Fruit fly (Drosophila melanogaster) whole organism, embryonic: ENCODE results near the gene Rsph1.

Source experiments
- C15 ChIP-seq: fragments of 200-800 bp; sonication (Bioruptor generic); IDR thresholded peaks from 3 replicates; pipeline ENCODE4 v1.3.6; 2022; ENCODE audit warnings: missing biosample characterization, missing genetic modification characterization
- CG10431 ChIP-seq: fragments of 200-800 bp; sonication (Bioruptor generic); optimal IDR thresholded peaks from 3 replicates; lab custom pipeline; 2018; ENCODE audit warnings: missing biosample characterization, mild to moderate bottlenecking, missing genetic modification characterization
- CG10654 ChIP-seq: fragments of 200-800 bp; sonication (Bioruptor generic); optimal IDR thresholded peaks from 2 replicates; lab custom pipeline; 2016; ENCODE audit warnings: missing biosample characterization, missing genetic modification characterization
- CG11695 ChIP-seq: fragments of 200-800 bp; sonication (Bioruptor generic); IDR thresholded peaks from 3 replicates; pipeline ENCODE4 v1.3.6; 2022; ENCODE audit warnings: missing biosample characterization, missing genetic modification characterization
- CG12155 ChIP-seq: fragments of 200-800 bp; sonication (Bioruptor generic); optimal IDR thresholded peaks from 3 replicates; lab custom pipeline; 2016; ENCODE audit warnings: missing biosample characterization, missing genetic modification characterization
- CG12299 ChIP-seq: fragments of 200-800 bp; sonication (Bioruptor generic); optimal IDR thresholded peaks from 2 replicates; lab custom pipeline; 2018; ENCODE audit warnings: missing biosample characterization, mild to moderate bottlenecking, missing genetic modification characterization
- CG13424 ChIP-seq: fragments of 200-800 bp; sonication (Bioruptor generic); optimal IDR thresholded peaks from 2 replicates; lab custom pipeline; 2019; ENCODE audit warnings: missing biosample characterization, mild to moderate bottlenecking, missing genetic modification characterization, moderate library complexity
- CG15269 ChIP-seq: fragments of 200-800 bp; sonication (Bioruptor generic); optimal IDR thresholded peaks from 2 replicates; lab custom pipeline; 2018; ENCODE audit warnings: missing biosample characterization, mild to moderate bottlenecking, missing genetic modification characterization, moderate library complexity
- CG15479 ChIP-seq: fragments of 200-800 bp; sonication (Bioruptor generic); optimal IDR thresholded peaks from 3 replicates; lab custom pipeline; 2019; ENCODE audit warnings: missing biosample characterization, mild to moderate bottlenecking, missing genetic modification characterization, moderate library complexity
- CG1603 ChIP-seq: fragments of 200-800 bp; sonication (Bioruptor generic); optimal IDR thresholded peaks from 2 replicates; lab custom pipeline; 2019; ENCODE audit warnings: missing biosample characterization, mild to moderate bottlenecking, missing genetic modification characterization, moderate library complexity
- CG17186 ChIP-seq: fragments of 200-800 bp; sonication (Bioruptor generic); optimal IDR thresholded peaks from 3 replicates; lab custom pipeline; 2017; ENCODE audit warnings: missing biosample characterization, missing genetic modification reagents, missing genetic modification characterization
- CG17612 ChIP-seq: fragments of 200-800 bp; sonication (Bioruptor generic); IDR thresholded peaks from 2 replicates; pipeline ENCODE4 v1.3.6; 2022; ENCODE audit warnings: missing biosample characterization, missing genetic modification characterization
- CG18599 ChIP-seq: fragments of 200-800 bp; sonication (Bioruptor generic); optimal IDR thresholded peaks from 3 replicates; lab custom pipeline; 2017; ENCODE audit warnings: missing biosample characterization, missing genetic modification characterization, mild to moderate bottlenecking, moderate library complexity, missing genetic modification reagents
- CG2202 ChIP-seq: fragments of 200-800 bp; sonication (Bioruptor generic); optimal IDR thresholded peaks from 2 replicates; lab custom pipeline; 2018; ENCODE audit warnings: missing biosample characterization, mild to moderate bottlenecking, missing genetic modification characterization
- CG30020 ChIP-seq: fragments of 200-800 bp; optimal IDR thresholded peaks from 2 replicates; lab custom pipeline; 2019; ENCODE audit warnings: missing biosample characterization, mild to moderate bottlenecking, missing genetic modification characterization, moderate library complexity
- CG3065 ChIP-seq: fragments of 200-800 bp; sonication (Bioruptor generic); optimal IDR thresholded peaks from 2 replicates; lab custom pipeline; 2016; ENCODE audit warnings: missing biosample characterization, missing genetic modification characterization
- CG34224 ChIP-seq: fragments of 200-800 bp; sonication (Bioruptor generic); IDR thresholded peaks from 3 replicates; pipeline ENCODE4 v1.3.6; 2022; ENCODE audit warnings: missing biosample characterization, missing genetic modification characterization; ENCODE audit not compliant: partially characterized antibody
- CG3995 ChIP-seq: fragments of 200-800 bp; sonication (Bioruptor generic); optimal IDR thresholded peaks from 3 replicates; lab custom pipeline; 2016; ENCODE audit warnings: missing biosample characterization, missing genetic modification characterization
- CG4404 ChIP-seq: fragments of 200-800 bp; sonication (Bioruptor generic); IDR thresholded peaks from 2 replicates; pipeline ENCODE4 v1.3.6; 2022; ENCODE audit warnings: missing biosample characterization, missing genetic modification characterization
- CG5180 ChIP-seq: fragments of 200-800 bp; sonication (Bioruptor generic); optimal IDR thresholded peaks from 3 replicates; lab custom pipeline; 2017; ENCODE audit warnings: missing biosample characterization, missing genetic modification characterization, mild to moderate bottlenecking, moderate library complexity, missing genetic modification reagents
- CG6765 ChIP-seq: fragments of 200-800 bp; sonication (Bioruptor generic); optimal IDR thresholded peaks from 3 replicates; lab custom pipeline; 2017; ENCODE audit warnings: missing biosample characterization, mild to moderate bottlenecking, missing genetic modification characterization
- CG6791 ChIP-seq: fragments of 200-800 bp; sonication (Bioruptor generic); IDR thresholded peaks from 3 replicates; pipeline ENCODE4 v1.3.6; 2022; ENCODE audit warnings: missing biosample characterization, missing genetic modification characterization; ENCODE audit not compliant: partially characterized antibody
- CG7786 ChIP-seq: fragments of 200-800 bp; sonication (Bioruptor generic); optimal IDR thresholded peaks from 2 replicates; lab custom pipeline; 2016; ENCODE audit warnings: missing biosample characterization, missing genetic modification characterization
- CG7928 ChIP-seq: fragments of 200-800 bp; sonication (Bioruptor generic); optimal IDR thresholded peaks from 2 replicates; lab custom pipeline; 2017; ENCODE audit warnings: missing biosample characterization, mild to moderate bottlenecking, missing genetic modification characterization
- CG7987 ChIP-seq: fragments of 200-800 bp; sonication (Bioruptor generic); optimal IDR thresholded peaks from 2 replicates; lab custom pipeline; 2018; ENCODE audit warnings: missing biosample characterization, mild to moderate bottlenecking, missing genetic modification characterization, moderate library complexity
- CkIIα-i1 ChIP-seq: fragments of 200-800 bp; sonication (Bioruptor generic); IDR thresholded peaks from 2 replicates; pipeline ENCODE4 v1.3.6; 2022; ENCODE audit warnings: missing biosample characterization, missing genetic modification characterization
- D19B ChIP-seq: fragments of 200-800 bp; sonication (Bioruptor generic); optimal IDR thresholded peaks from 2 replicates; lab custom pipeline; 2017; ENCODE audit warnings: missing biosample characterization, mild to moderate bottlenecking, missing genetic modification characterization
- Ets97D ChIP-seq: fragments of 200-800 bp; sonication (Bioruptor generic); optimal IDR thresholded peaks from 3 replicates; lab custom pipeline; 2016; ENCODE audit warnings: missing biosample characterization, missing genetic modification characterization
- Fer2 ChIP-seq: fragments of 200-800 bp; sonication (Bioruptor generic); optimal IDR thresholded peaks from 2 replicates; lab custom pipeline; 2018; ENCODE audit warnings: missing biosample characterization, mild to moderate bottlenecking, missing genetic modification characterization, moderate library complexity
- Gsc ChIP-seq: fragments of 200-800 bp; sonication (Bioruptor generic); IDR thresholded peaks from 2 replicates; pipeline ENCODE4 v1.3.6; 2022; ENCODE audit warnings: missing biosample characterization, missing genetic modification characterization
- H2.0 ChIP-seq: fragments of 200-800 bp; sonication (Bioruptor generic); IDR thresholded peaks from 2 replicates; pipeline ENCODE4 v1.3.6; 2022; ENCODE audit warnings: missing biosample characterization, missing genetic modification characterization
- HmgZ ChIP-seq: fragments of 200-800 bp; sonication (Bioruptor generic); optimal IDR thresholded peaks from 2 replicates; lab custom pipeline; 2018; ENCODE audit warnings: missing biosample characterization, mild to moderate bottlenecking, missing genetic modification characterization
- Lpt ChIP-seq: fragments of >200 bp; optimal IDR thresholded peaks from 2 replicates; lab custom pipeline; 2018; ENCODE audit warnings: missing biosample characterization, missing genetic modification characterization
- MTF-1 ChIP-seq: fragments of 200-800 bp; sonication (Bioruptor generic); optimal IDR thresholded peaks from 2 replicates; lab custom pipeline; 2018; ENCODE audit warnings: missing biosample characterization, mild to moderate bottlenecking, missing genetic modification characterization, borderline replicate concordance
- Max ChIP-seq: fragments of 200-800 bp; sonication (Bioruptor generic); optimal IDR thresholded peaks from 2 replicates; lab custom pipeline; 2016; ENCODE audit warnings: missing biosample characterization, mild to moderate bottlenecking, missing genetic modification characterization
- Mrtf ChIP-seq: fragments of 200-800 bp; sonication (Bioruptor generic); IDR thresholded peaks from 3 replicates; pipeline ENCODE4 v1.3.6; 2022; ENCODE audit warnings: missing biosample characterization, missing genetic modification characterization
- NfI ChIP-seq: fragments of 200-800 bp; sonication (Bioruptor generic); optimal IDR thresholded peaks from 3 replicates; lab custom pipeline; 2018; ENCODE audit warnings: missing biosample characterization, mild to moderate bottlenecking, missing genetic modification characterization, moderate library complexity
- ase ChIP-seq: fragments of 200-800 bp; sonication (Bioruptor generic); IDR thresholded peaks from 3 replicates; pipeline ENCODE4 v1.3.6; 2022; ENCODE audit warnings: missing biosample characterization, missing genetic modification characterization
- btn ChIP-seq: fragments of 200-800 bp; sonication (Bioruptor generic); optimal IDR thresholded peaks from 2 replicates; lab custom pipeline; 2016; ENCODE audit warnings: missing biosample characterization, missing genetic modification characterization
- cad ChIP-seq: fragments of >200 bp; optimal IDR thresholded peaks from 2 replicates; lab custom pipeline; 2017; ENCODE audit warnings: missing biosample characterization, missing genetic modification characterization
- eyg ChIP-seq: fragments of 200-800 bp; sonication (Bioruptor generic); optimal IDR thresholded peaks from 3 replicates; lab custom pipeline; 2016; ENCODE audit warnings: missing biosample characterization, missing genetic modification characterization
- fd102C ChIP-seq: fragments of 200-800 bp; sonication (Bioruptor generic); optimal IDR thresholded peaks from 2 replicates; lab custom pipeline; 2018; ENCODE audit warnings: missing biosample characterization, mild to moderate bottlenecking, missing genetic modification characterization, moderate library complexity
- ham ChIP-seq: fragments of 200-800 bp; sonication (Bioruptor generic); IDR thresholded peaks from 2 replicates; pipeline ENCODE4 v1.3.6; 2022; ENCODE audit warnings: missing biosample characterization, missing genetic modification characterization
- ind ChIP-seq: fragments of 200-800 bp; sonication (Bioruptor generic); optimal IDR thresholded peaks from 3 replicates; lab custom pipeline; 2016; ENCODE audit warnings: missing biosample characterization, missing genetic modification characterization
- insv ChIP-seq, 2 experiments: fragments of 200-800 bp; sonication (Bioruptor generic); optimal IDR thresholded peaks; 3 replicates each; lab custom pipeline; 2016 to 2018; ENCODE audit warnings: missing biosample characterization in 2 of 2, missing genetic modification characterization in 2 of 2
- knrl ChIP-seq: fragments of 200-800 bp; sonication (Bioruptor generic); IDR thresholded peaks from 3 replicates; pipeline ENCODE4 v1.3.6; 2022; ENCODE audit warnings: missing biosample characterization, missing genetic modification characterization; ENCODE audit not compliant: partially characterized antibody
- pfk ChIP-seq: fragments of 200-800 bp; sonication (Bioruptor generic); optimal IDR thresholded peaks from 2 replicates; lab custom pipeline; 2018; ENCODE audit warnings: missing biosample characterization, mild to moderate bottlenecking, missing genetic modification characterization, moderate library complexity
- slou ChIP-seq: fragments of 200-800 bp; sonication (Bioruptor generic); optimal IDR thresholded peaks from 3 replicates; lab custom pipeline; 2016; ENCODE audit warnings: missing biosample characterization, missing genetic modification characterization
- trem ChIP-seq: fragments of 200-800 bp; optimal IDR thresholded peaks from 3 replicates; lab custom pipeline; 2019; ENCODE audit warnings: missing biosample characterization, mild to moderate bottlenecking, missing genetic modification characterization, moderate library complexity

Gene Rsph1

dm6 chr2L:13203437-13204137, 20.3 kb downstream of the Rsph1 start, which contains the start of gene Pect (continued):
- no peak for TF ChIP-seq eyg
- no peak for TF ChIP-seq CG17612 (GFP tag; lab: Robert Waterston, UW)
- TF ChIP-seq ham = peak; percentile 34; the same call in 1 of the 2 replicates
- no peak for TF ChIP-seq Lpt (GFP tag; lab: Kevin White, UChicago)
- no peak for TF ChIP-seq CG1603 (tag; lab: Kevin White, UChicago)
- no peak for TF ChIP-seq CG4404 (GFP tag; lab: Robert Waterston, UW)
- TF ChIP-seq ind = no peak
- TF ChIP-seq CG5180 (GFP tag; lab: Kevin White, UChicago) = no peak
- TF ChIP-seq CG15479 (GFP tag; lab: Kevin White, UChicago) = no peak
- TF ChIP-seq CG7928 (GFP tag; lab: Kevin White, UChicago) = no peak
- 0 out of 3 replicates have a peak, but pooled peaks have one; percentile 43 for TF ChIP-seq knrl (GFP tag; lab: Robert Waterston, UW)
- peak; percentile 8 for TF ChIP-seq CG12155
- TF ChIP-seq Max = no peak
- TF ChIP-seq CG11695 (GFP tag; lab: Robert Waterston, UW) = no peak
- no peak for TF ChIP-seq CkIIα-i1 (GFP tag; lab: Robert Waterston, UW)
- no peak for TF ChIP-seq NfI (GFP tag; lab: Kevin White, UChicago)
- TF ChIP-seq HmgZ (tag; lab: Kevin White, UChicago) = peak; percentile 62
- TF ChIP-seq D19B (GFP tag; lab: Kevin White, UChicago) = no peak
- TF ChIP-seq MTF-1 (GFP tag; lab: Kevin White, UChicago) = no peak
- TF ChIP-seq CG2202 (tag; lab: Kevin White, UChicago) = no peak
- no peak for TF ChIP-seq CG15269 (tag; lab: Kevin White, UChicago)
- TF ChIP-seq CG6791 (GFP tag; lab: Robert Waterston, UW) = no peak
- TF ChIP-seq cad (GFP tag; lab: Kevin White, UChicago) = no peak
- peak; percentile 9 for TF ChIP-seq CG6765
- peak; percentile 11 for TF ChIP-seq CG17186 (GFP tag; lab: Kevin White, UChicago)
- TF ChIP-seq CG10431 (GFP tag; lab: Kevin White, UChicago) = no peak
- TF ChIP-seq ase (GFP tag; lab: Robert Waterston, UW) = no peak
- TF ChIP-seq Gsc = no peak
- TF ChIP-seq Mrtf (GFP tag; lab: Robert Waterston, UW) = no peak
- peak; percentile 5 for TF ChIP-seq pfk (GFP tag; lab: Kevin White, UChicago)
- TF ChIP-seq CG7786 (GFP tag; lab: Kevin White, UChicago) = no peak
- peak; percentile 16 for TF ChIP-seq CG30020 (tag; lab: Kevin White, UChicago)
- no peak for TF ChIP-seq CG10654
- TF ChIP-seq CG7987 (GFP tag; lab: Kevin White, UChicago) = no peak
- peak; percentile 25 for TF ChIP-seq trem (tag; lab: Kevin White, UChicago)
- no peak for TF ChIP-seq slou (GFP tag; lab: Kevin White, UChicago)
- peak; percentile 32; the same call in 1 of the 3 replicates for TF ChIP-seq CG34224 (GFP tag; lab: Robert Waterston, UW)
- no peak for TF ChIP-seq Ets97D (GFP tag; lab: Kevin White, UChicago)
- no peak for TF ChIP-seq insv (GFP tag; optimal IDR thresholded peaks at IDR 0.05; lab: Kevin White, UChicago)
- peak; percentile 59 for TF ChIP-seq CG13424 (tag; lab: Kevin White, UChicago)
- no peak for TF ChIP-seq C15 (GFP tag; lab: Robert Waterston, UW)
- no peak for TF ChIP-seq CG18599 (GFP tag; lab: Kevin White, UChicago)
- peak; percentile 49 for TF ChIP-seq CG12299 (tag; lab: Kevin White, UChicago)
- no peak for TF ChIP-seq CG3065 (GFP tag; lab: Kevin White, UChicago)
- TF ChIP-seq CG3995 (GFP tag; lab: Kevin White, UChicago) = no peak
- TF ChIP-seq H2.0 (GFP tag; lab: Robert Waterston, UW) = no peak
- TF ChIP-seq fd102C (GFP tag; lab: Kevin White, UChicago) = no peak
- no peak for TF ChIP-seq btn
- TF ChIP-seq Fer2 (tag; lab: Kevin White, UChicago) = no peak
